Worm (Caenorhabditis elegans) whole organism, L3 larva: ENCODE results near the gene cht-4.

ENCODE experiments used
- ceh-28 ChIP-seq: fragments of 150-350 bp; optimal IDR thresholded peaks from 2 replicates; lab custom pipeline; 2014; ENCODE audit warnings: missing biosample characterization, missing genetic modification reagents, missing genetic modification characterization
- fos-1 ChIP-seq: fragments of 150-350 bp; optimal IDR thresholded peaks from 2 replicates; lab custom pipeline; 2014; ENCODE audit warnings: missing biosample characterization, missing genetic modification characterization
- nhr-76 ChIP-seq: fragments of 150-350 bp; sonication (generic microtip); optimal IDR thresholded peaks from 5 replicates; lab custom pipeline; 2014; ENCODE audit warnings: missing biosample characterization, missing genetic modification characterization
- unc-62 ChIP-seq: fragments of 150-350 bp; sonication (generic microtip); optimal IDR thresholded peaks from 4 replicates; lab custom pipeline; 2014; ENCODE audit warnings: missing biosample characterization, missing genetic modification reagents, missing genetic modification characterization

ce11 chrIII:1704020-1704419 lies 46.7 kb upstream of the cht-4 start:
- TF ChIP-seq ceh-28: no peak
- TF ChIP-seq nhr-76 (tag; lab: Kevin White, UChicago): no peak
- no peak for TF ChIP-seq fos-1
- TF ChIP-seq unc-62 (GFP tag; lab: Kevin White, UChicago): no peak
